Worm (Caenorhabditis elegans) whole organism, young adult: ENCODE data around the gene let-268.

ENCODE experiments used
- F22D6.2 ChIP-seq: sonication (generic microtip); optimal IDR thresholded peaks from 2 replicates; lab custom pipeline; 2016; ENCODE audit warnings: mild to moderate bottlenecking, missing genetic modification characterization, missing compliant biosample characterization
- Y56A3A.18 ChIP-seq: fragments of 200-800 bp; sonication (Bioruptor generic); IDR thresholded peaks from 2 replicates; pipeline ENCODE4 v1.3.6; 2022; ENCODE audit warnings: missing genetic modification reagents, missing genetic modification characterization, missing compliant biosample characterization
- akir-1 ChIP-seq: fragments of 200-800 bp; sonication (Bioruptor generic); optimal IDR thresholded peaks from 2 replicates; lab custom pipeline; 2018; ENCODE audit warnings: mild to moderate bottlenecking, missing genetic modification characterization, moderate library complexity, missing compliant biosample characterization
- bed-2 ChIP-seq: fragments of 200-800 bp; sonication (Bioruptor generic); IDR thresholded peaks from 2 replicates; pipeline ENCODE4 v1.3.6; 2022; ENCODE audit warnings: missing genetic modification reagents, missing genetic modification characterization, missing compliant biosample characterization
- ceh-27 ChIP-seq: fragments of 200-800 bp; sonication (Bioruptor generic); optimal IDR thresholded peaks from 2 replicates; lab custom pipeline; 2018; ENCODE audit warnings: mild to moderate bottlenecking, missing genetic modification characterization, moderate library complexity, missing compliant biosample characterization
- ekl-4 ChIP-seq: fragments of 200-800 bp; sonication (Bioruptor generic); IDR thresholded peaks from 2 replicates; pipeline ENCODE4 v1.3.6; 2022; ENCODE audit warnings: missing genetic modification reagents, missing genetic modification characterization, missing compliant biosample characterization
- him-1 ChIP-seq: sonication (generic microtip); optimal IDR thresholded peaks from 2 replicates; lab custom pipeline; 2016; ENCODE audit warnings: missing genotype, missing genetic modification reagents, missing genetic modification characterization, missing compliant biosample characterization
- snpc-4 ChIP-seq, 5 experiments: fragments of 150-350 bp in 1 of 5; sonication (generic microtip) in 4 of 5; optimal IDR thresholded peaks; 2 replicates each; lab custom pipeline; 2014 to 2018; ENCODE audit warnings: missing genetic modification characterization in 5 of 5, missing biosample characterization in 3 of 5, antibody characterized with exemption in 2 of 5, mild to moderate bottlenecking in 2 of 5, missing compliant biosample characterization in 2 of 5, missing genotype in 2 of 5, moderate library complexity in 2 of 5, missing genetic modification reagents in 1 of 5
- xnd-1 ChIP-seq: sonication (generic microtip); optimal IDR thresholded peaks from 2 replicates; lab custom pipeline; 2016; ENCODE audit warnings: missing genotype, missing genetic modification reagents, missing genetic modification characterization, missing compliant biosample characterization

DNA sequence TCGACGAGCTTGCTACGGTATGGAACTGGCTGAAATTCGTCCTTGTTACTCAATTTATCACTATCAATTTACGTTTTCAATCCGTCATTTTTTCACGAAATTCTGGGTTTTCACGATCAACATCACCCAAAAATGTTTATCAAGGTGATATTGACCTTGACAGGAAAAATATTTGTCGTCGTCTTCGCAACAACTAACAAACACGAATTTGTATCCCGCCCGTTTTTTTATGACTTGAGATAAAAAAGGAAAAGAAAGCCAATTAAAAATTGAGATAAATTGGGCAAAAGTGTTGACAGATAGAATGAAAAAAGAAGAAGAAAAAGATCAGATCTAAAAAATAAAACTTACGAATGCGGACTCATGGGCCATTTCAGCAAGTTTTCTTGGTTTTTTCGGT is 28.9 kb downstream of the let-268 start:
- TF ChIP-seq him-1 (no peak), ekl-4 (GFP tag; lab: Robert Waterston, UW) (no peak), xnd-1 (no peak), akir-1 (no peak), ceh-27 (GFP tag; lab: Kevin White, UChicago) (no peak), snpc-4 (GFP tag; optimal IDR thresholded peaks at IDR 0.05; lab: Kevin White, UChicago) (no peak), snpc-4 (tag; optimal IDR thresholded peaks at IDR 0.05; lab: Kevin White, UChicago) (no peak), Y56A3A.18 (GFP tag; lab: Robert Waterston, UW) (no peak), F22D6.2 (tag; lab: Kevin White, UChicago) (no peak), bed-2 (GFP tag; lab: Robert Waterston, UW) (no peak)
